Worm (Caenorhabditis elegans): ENCODE measurements around the gene vmo-1.

- no peak for TF ChIP-seq ceh-34 (tag; optimal IDR thresholded peaks at IDR 0.05)
- no peak for TF ChIP-seq ama-1 (optimal IDR thresholded peaks at IDR 0.05)
- TF ChIP-seq fax-1 (tag; optimal IDR thresholded peaks at IDR 0.05) = no peak
- no peak for TF ChIP-seq pha-4 (tag; optimal IDR thresholded peaks at IDR 0.05)
- TF ChIP-seq rnt-1 (tag; optimal IDR thresholded peaks at IDR 0.05) = no peak
- TF ChIP-seq madf-2 (tag; optimal IDR thresholded peaks at IDR 0.05) = no peak
- no peak for TF ChIP-seq pag-3 (tag; optimal IDR thresholded peaks at IDR 0.05; ENCODE audit: borderline replicate concordance)
- no peak for TF ChIP-seq ceh-45 (GFP tag; IDR thresholded peaks at IDR 0.05)
- TF ChIP-seq nhr-11 (tag; optimal IDR thresholded peaks at IDR 0.05) = no peak
These were observed 44.2 kb upstream of the vmo-1 start, which contains the start of gene F46B3.1 for ce11 chrV:20597076-20597475.
